Fruit fly (Drosophila melanogaster) ovary, adult (tissue): ENCODE measurements around the gene CG11722.

Source experiments
- CG17801 ChIP-seq: fragments of 200-800 bp; optimal IDR thresholded peaks from 2 replicates; lab custom pipeline; 2019; ENCODE audit warnings: missing biosample characterization, mild to moderate bottlenecking, missing genetic modification characterization, moderate library complexity; ENCODE audit not compliant: partially characterized antibody

Gene CG11722

dm6 chr3R:10031480-10031879 is 13.9 kb downstream of the CG11722 start:
- no peak for TF ChIP-seq CG17801 (GFP tag; lab: Kevin White, UChicago)

dm6 chr3R:10028378-10028777 is 17.0 kb downstream of the CG11722 start:
- TF ChIP-seq CG17801 (GFP tag; lab: Kevin White, UChicago), result no peak

- TF ChIP-seq CG17801 (GFP tag; lab: Kevin White, UChicago), result no peak
Observed at dm6 chr3R:10025050-10025449, 20.3 kb downstream of the CG11722 start, which contains the start of gene CG31407. Gene CG31407, minus strand, starts transcription at chr3R:10025150.

- no peak for TF ChIP-seq CG17801 (GFP tag; lab: Kevin White, UChicago)
Observed at dm6 chr3R:10024032-10024712, 21.2 kb downstream of the CG11722 start.

dm6 chr3R:10001174-10001789 is 44.1 kb downstream of the CG11722 start, which contains the start of gene CG5359:
Gene CG5359, minus strand, starts transcription at chr3R:10001276.
- no peak for TF ChIP-seq CG17801 (GFP tag; lab: Kevin White, UChicago)

- no peak for TF ChIP-seq CG17801 (GFP tag; lab: Kevin White, UChicago)
Observed at dm6 chr3R:9996689-9997213, 48.6 kb downstream of the CG11722 start, which contains the start of the genes Gr85a and Spn85F. Gene Gr85a, minus strand, starts transcription at chr3R:9996789. Gene Spn85F, plus strand, starts transcription at chr3R:9997163.
